Fruit fly (Drosophila melanogaster) whole organism, adult: Measurements from ENCODE around the gene Cow.

Experiments
- CG11617 ChIP-seq: fragments of 200-800 bp; sonication (Bioruptor generic); optimal IDR thresholded peaks from 2 replicates; lab custom pipeline; 2017; ENCODE audit warnings: mild to moderate bottlenecking, missing biosample characterization, missing genetic modification reagents, missing genetic modification characterization
- CG12768 ChIP-seq: fragments of 200-800 bp; sonication (Bioruptor generic); optimal IDR thresholded peaks from 2 replicates; lab custom pipeline; 2017; ENCODE audit warnings: missing biosample characterization, missing genetic modification characterization, mild to moderate bottlenecking, moderate library complexity, missing genetic modification reagents
- CG14711 ChIP-seq: fragments of 200-800 bp; sonication (Bioruptor generic); optimal IDR thresholded peaks from 2 replicates; lab custom pipeline; 2018; ENCODE audit warnings: missing biosample characterization, mild to moderate bottlenecking, missing genetic modification characterization, moderate library complexity
- CG33017 ChIP-seq: fragments of 200-800 bp; sonication (Bioruptor generic); optimal IDR thresholded peaks from 2 replicates; lab custom pipeline; 2018; ENCODE audit warnings: missing biosample characterization, mild to moderate bottlenecking, missing genetic modification characterization, moderate library complexity
- Clk ChIP-seq: fragments of 200-800 bp; sonication (Bioruptor generic); optimal IDR thresholded peaks from 2 replicates; lab custom pipeline; 2017; ENCODE audit warnings: missing biosample characterization, missing genetic modification characterization
- Crg-1 ChIP-seq: fragments of 200-800 bp; sonication (Bioruptor generic); optimal IDR thresholded peaks from 2 replicates; lab custom pipeline; 2016; ENCODE audit warnings: missing biosample characterization, missing genetic modification characterization
- Hr96 ChIP-seq: fragments of 200-800 bp; sonication (Bioruptor generic); optimal IDR thresholded peaks from 2 replicates; lab custom pipeline; 2016; ENCODE audit warnings: missing biosample characterization, missing genetic modification characterization
- bab1 ChIP-seq: fragments of 200-800 bp; sonication (Bioruptor generic); optimal IDR thresholded peaks from 3 replicates; lab custom pipeline; 2019; ENCODE audit warnings: missing biosample characterization, mild to moderate bottlenecking, missing genetic modification characterization, moderate library complexity
- cic ChIP-seq: fragments of 200-800 bp; sonication (Bioruptor generic); optimal IDR thresholded peaks from 2 replicates; lab custom pipeline; 2017; ENCODE audit warnings: missing biosample characterization, mild to moderate bottlenecking, missing genetic modification characterization, moderate library complexity
- cnc ChIP-seq, 2 experiments: fragments of >200 bp; optimal IDR thresholded peaks; 2 replicates each; lab custom pipeline; 2017
- kay ChIP-seq: fragments of 200-800 bp; sonication (Bioruptor generic); peaks from one replicate; lab custom pipeline; 2016; ENCODE audit warnings: missing biosample characterization, missing genetic modification characterization, borderline replicate concordance
- ovo ChIP-seq: fragments of 200-800 bp; sonication (Bioruptor generic); optimal IDR thresholded peaks from 2 replicates; lab custom pipeline; 2016; ENCODE audit warnings: missing biosample characterization, missing genetic modification characterization
- tj ChIP-seq: fragments of 200-800 bp; sonication (Bioruptor generic); optimal IDR thresholded peaks from 3 replicates; lab custom pipeline; 2017; ENCODE audit warnings: missing biosample characterization, mild to moderate bottlenecking, missing genetic modification characterization, moderate library complexity
- toe ChIP-seq: fragments of 200-800 bp; sonication (Bioruptor generic); optimal IDR thresholded peaks from 2 replicates; lab custom pipeline; 2016; ENCODE audit warnings: missing biosample characterization, missing genetic modification characterization

dm6 chr3R:23145681-23146080 is 33.2 kb upstream of the Cow start:
- no peak for TF ChIP-seq CG12768 (GFP tag; lab: Kevin White, UChicago)
- TF ChIP-seq kay (GFP tag; lab: Kevin White, UChicago) = no peak
- TF ChIP-seq CG33017 = no peak
- TF ChIP-seq tj (GFP tag; lab: Kevin White, UChicago) = no peak
- TF ChIP-seq ovo (GFP tag; lab: Kevin White, UChicago) = no peak
- TF ChIP-seq toe (GFP tag; lab: Kevin White, UChicago) = no peak
- no peak for TF ChIP-seq Crg-1 (GFP tag; lab: Kevin White, UChicago)
- TF ChIP-seq CG14711 (tag; lab: Kevin White, UChicago) = no peak
- TF ChIP-seq Hr96 = no peak
- TF ChIP-seq cic (GFP tag; lab: Kevin White, UChicago) = no peak
- no peak for TF ChIP-seq CG11617 (GFP tag; lab: Kevin White, UChicago)
- TF ChIP-seq Clk = no peak
- TF ChIP-seq bab1 (GFP tag; lab: Kevin White, UChicago) = no peak
- no peak for TF ChIP-seq cnc (optimal IDR thresholded peaks at IDR 0.05; lab: Kevin White, UChicago)
